Fruit fly (Drosophila melanogaster) whole organism, embryonic: ENCODE data around the gene CG4586.

Source experiments
- CG1024 ChIP-seq: fragments of 200-800 bp; sonication (Bioruptor generic); IDR thresholded peaks from 2 replicates; pipeline ENCODE4 v1.3.6; 2022; ENCODE audit warnings: missing biosample characterization, missing genetic modification characterization
- CG10543 ChIP-seq: fragments of 200-800 bp; sonication (Bioruptor generic); optimal IDR thresholded peaks from 3 replicates; lab custom pipeline; 2017; ENCODE audit warnings: missing biosample characterization, mild to moderate bottlenecking, missing genetic modification characterization, moderate library complexity
- CG11398 ChIP-seq: fragments of 200-800 bp; sonication (Bioruptor generic); optimal IDR thresholded peaks from 2 replicates; lab custom pipeline; 2016; ENCODE audit warnings: missing biosample characterization, missing genetic modification characterization
- CG12155 ChIP-seq: fragments of 200-800 bp; sonication (Bioruptor generic); optimal IDR thresholded peaks from 3 replicates; lab custom pipeline; 2016; ENCODE audit warnings: missing biosample characterization, missing genetic modification characterization
- CG12769 ChIP-seq: fragments of 200-800 bp; sonication (Bioruptor generic); optimal IDR thresholded peaks from 2 replicates; lab custom pipeline; 2019; ENCODE audit warnings: missing biosample characterization, mild to moderate bottlenecking, missing genetic modification characterization, moderate library complexity
- CG14050 ChIP-seq: fragments of 200-800 bp; sonication (Bioruptor generic); IDR thresholded peaks from 3 replicates; pipeline ENCODE4 v1.3.6; 2022; ENCODE audit warnings: missing biosample characterization, missing genetic modification characterization
- CG14667 ChIP-seq: fragments of 200-800 bp; sonication (Bioruptor generic); IDR thresholded peaks from 2 replicates; pipeline ENCODE4 v1.3.6; 2022; ENCODE audit warnings: missing biosample characterization, missing genetic modification characterization
- CG15696 ChIP-seq: fragments of 200-800 bp; sonication (Bioruptor generic); optimal IDR thresholded peaks from 2 replicates; lab custom pipeline; 2019; ENCODE audit warnings: missing biosample characterization, mild to moderate bottlenecking, missing genetic modification characterization, moderate library complexity
- CG16779 ChIP-seq: fragments of 200-800 bp; sonication (Bioruptor generic); IDR thresholded peaks from 2 replicates; pipeline ENCODE4 v1.3.6; 2022; ENCODE audit warnings: missing biosample characterization, missing genetic modification characterization
- CG18599 ChIP-seq: fragments of 200-800 bp; sonication (Bioruptor generic); optimal IDR thresholded peaks from 3 replicates; lab custom pipeline; 2017; ENCODE audit warnings: missing biosample characterization, missing genetic modification characterization, mild to moderate bottlenecking, moderate library complexity, missing genetic modification reagents
- CG2116 ChIP-seq: fragments of 200-800 bp; sonication (Bioruptor generic); optimal IDR thresholded peaks from 3 replicates; lab custom pipeline; 2018; ENCODE audit warnings: missing biosample characterization, mild to moderate bottlenecking, missing genetic modification characterization
- CG2202 ChIP-seq: fragments of 200-800 bp; sonication (Bioruptor generic); optimal IDR thresholded peaks from 2 replicates; lab custom pipeline; 2018; ENCODE audit warnings: missing biosample characterization, mild to moderate bottlenecking, missing genetic modification characterization
- CG30020 ChIP-seq: fragments of 200-800 bp; optimal IDR thresholded peaks from 2 replicates; lab custom pipeline; 2019; ENCODE audit warnings: missing biosample characterization, mild to moderate bottlenecking, missing genetic modification characterization, moderate library complexity
- CG5180 ChIP-seq: fragments of 200-800 bp; sonication (Bioruptor generic); optimal IDR thresholded peaks from 3 replicates; lab custom pipeline; 2017; ENCODE audit warnings: missing biosample characterization, missing genetic modification characterization, mild to moderate bottlenecking, moderate library complexity, missing genetic modification reagents
- CG6689 ChIP-seq: fragments of 200-800 bp; sonication (Bioruptor generic); IDR thresholded peaks from 2 replicates; pipeline ENCODE4 v1.3.6; 2022; ENCODE audit warnings: missing biosample characterization, missing genetic modification characterization
- CG7271 ChIP-seq: fragments of 200-800 bp; sonication (Bioruptor generic); optimal IDR thresholded peaks from 2 replicates; lab custom pipeline; 2018; ENCODE audit warnings: missing biosample characterization, mild to moderate bottlenecking, missing genetic modification characterization, moderate library complexity
- CG8359 ChIP-seq: fragments of 200-800 bp; sonication (Bioruptor generic); optimal IDR thresholded peaks from 2 replicates; lab custom pipeline; 2017; ENCODE audit warnings: missing biosample characterization, mild to moderate bottlenecking, missing genetic modification characterization, borderline replicate concordance
- CG8388 ChIP-seq: fragments of 200-800 bp; sonication (Bioruptor generic); optimal IDR thresholded peaks from 2 replicates; lab custom pipeline; 2019; ENCODE audit warnings: missing biosample characterization, mild to moderate bottlenecking, missing genetic modification characterization, moderate library complexity
- CG8924 ChIP-seq: fragments of 200-800 bp; optimal IDR thresholded peaks from 3 replicates; lab custom pipeline; 2019; ENCODE audit warnings: missing biosample characterization, mild to moderate bottlenecking, missing genetic modification characterization, moderate library complexity
- CoRest ChIP-seq: fragments of 200-800 bp; sonication (Bioruptor generic); optimal IDR thresholded peaks from 3 replicates; lab custom pipeline; 2018; ENCODE audit warnings: missing biosample characterization, mild to moderate bottlenecking, missing genetic modification characterization, moderate library complexity
- Dek ChIP-seq: fragments of 200-800 bp; sonication (Bioruptor generic); optimal IDR thresholded peaks from 3 replicates; lab custom pipeline; 2019; ENCODE audit warnings: missing biosample characterization, mild to moderate bottlenecking, missing genetic modification characterization, moderate library complexity
- Dfd ChIP-seq, 2 experiments: fragments of >200 bp; optimal IDR thresholded peaks; 2 replicates each; lab custom pipeline; 2017; ENCODE audit warnings: missing biosample characterization in 2 of 2, missing genetic modification characterization in 2 of 2
- Dp ChIP-seq: fragments of 200-800 bp; sonication (Bioruptor generic); optimal IDR thresholded peaks from 2 replicates; lab custom pipeline; 2018; ENCODE audit warnings: missing biosample characterization, mild to moderate bottlenecking, missing genetic modification characterization, moderate library complexity
- Eip74EF ChIP-seq, 2 experiments: fragments of 200-800 bp in 1 of 2; fragments of >200 bp in 1 of 2; sonication (Bioruptor generic) in 1 of 2; optimal IDR thresholded peaks; 2 replicates each; lab custom pipeline; 2017 to 2019; ENCODE audit warnings: missing biosample characterization in 2 of 2, missing genetic modification characterization in 2 of 2, mild to moderate bottlenecking in 1 of 2, moderate library complexity in 1 of 2
- Elba2 ChIP-seq: fragments of 200-800 bp; sonication (Bioruptor generic); optimal IDR thresholded peaks from 3 replicates; lab custom pipeline; 2016; ENCODE audit warnings: missing biosample characterization, missing genetic modification characterization
- Hey ChIP-seq: fragments of 200-800 bp; sonication (Bioruptor generic); optimal IDR thresholded peaks from 3 replicates; lab custom pipeline; 2018; ENCODE audit warnings: missing biosample characterization, mild to moderate bottlenecking, missing genetic modification characterization
- Hmr ChIP-seq: fragments of 200-800 bp; sonication (Bioruptor generic); optimal IDR thresholded peaks from 3 replicates; lab custom pipeline; 2017; ENCODE audit warnings: mild to moderate bottlenecking, missing biosample characterization, missing genetic modification reagents, missing genetic modification characterization
- Hr78 ChIP-seq, 2 experiments: fragments of 200-800 bp in 1 of 2; fragments of >200 bp in 1 of 2; sonication (Bioruptor generic) in 1 of 2; optimal IDR thresholded peaks; 2 replicates each; lab custom pipeline; 2017 to 2019; ENCODE audit warnings: missing biosample characterization in 2 of 2, missing genetic modification characterization in 2 of 2, mild to moderate bottlenecking in 1 of 2, moderate library complexity in 1 of 2
- Nf-YB ChIP-seq: fragments of 200-800 bp; sonication (Bioruptor generic); optimal IDR thresholded peaks from 3 replicates; lab custom pipeline; 2019; ENCODE audit warnings: missing biosample characterization, mild to moderate bottlenecking, missing genetic modification characterization, moderate library complexity
- PHDP ChIP-seq: fragments of 200-800 bp; sonication (Bioruptor generic); optimal IDR thresholded peaks from 3 replicates; lab custom pipeline; 2018; ENCODE audit warnings: missing biosample characterization, mild to moderate bottlenecking, missing genetic modification characterization, moderate library complexity
- Ravus ChIP-seq: fragments of 200-800 bp; sonication (Bioruptor generic); IDR thresholded peaks from 2 replicates; pipeline ENCODE4 v1.3.6; 2022; ENCODE audit warnings: missing biosample characterization, missing genetic modification characterization
- Sry-β ChIP-seq: fragments of 200-800 bp; sonication (Bioruptor generic); optimal IDR thresholded peaks from 2 replicates; lab custom pipeline; 2018; ENCODE audit warnings: missing biosample characterization, mild to moderate bottlenecking, missing genetic modification characterization, moderate library complexity
- bbx ChIP-seq: fragments of 200-800 bp; sonication (Bioruptor generic); IDR thresholded peaks from 2 replicates; pipeline ENCODE4 v1.3.6; 2022; ENCODE audit warnings: missing biosample characterization, missing genetic modification characterization; ENCODE audit not compliant: partially characterized antibody
- crc ChIP-seq: fragments of 200-800 bp; sonication (Bioruptor generic); optimal IDR thresholded peaks from 2 replicates; lab custom pipeline; 2016; ENCODE audit warnings: missing biosample characterization, missing genetic modification characterization
- hbn ChIP-seq: fragments of 200-800 bp; sonication (Bioruptor generic); IDR thresholded peaks from 2 replicates; pipeline ENCODE4 v1.3.6; 2022; ENCODE audit warnings: missing biosample characterization, missing genetic modification characterization; ENCODE audit not compliant: partially characterized antibody
- hkb ChIP-seq, 2 experiments: fragments of 200-800 bp in 1 of 2; fragments of >200 bp in 1 of 2; sonication (Bioruptor generic) in 1 of 2; IDR thresholded peaks in 1 of 2; optimal IDR thresholded peaks in 1 of 2; 2 replicates each; pipeline versions ENCODE4 v1.3.6 to Lab custom; 2017 to 2022; ENCODE audit warnings: missing biosample characterization in 1 of 2, missing genetic modification characterization in 1 of 2
- kay ChIP-seq: fragments of 200-800 bp; sonication (Bioruptor generic); optimal IDR thresholded peaks from 2 replicates; lab custom pipeline; 2016; ENCODE audit warnings: missing biosample characterization, missing genetic modification characterization
- kni ChIP-seq: fragments of 200-800 bp; sonication (Bioruptor generic); optimal IDR thresholded peaks from 3 replicates; lab custom pipeline; 2017; ENCODE audit warnings: mild to moderate bottlenecking, missing biosample characterization, missing genetic modification reagents, missing genetic modification characterization
- pfk ChIP-seq: fragments of 200-800 bp; sonication (Bioruptor generic); optimal IDR thresholded peaks from 2 replicates; lab custom pipeline; 2018; ENCODE audit warnings: missing biosample characterization, mild to moderate bottlenecking, missing genetic modification characterization, moderate library complexity
- sc ChIP-seq, 3 experiments: fragments of >200 bp in 2 of 3; fragments of 200-800 bp in 1 of 3; sonication (Bioruptor generic) in 1 of 3; optimal IDR thresholded peaks; 2 replicates in 2 of 3; 3 replicates in 1 of 3; lab custom pipeline; 2017; ENCODE audit warnings: mild to moderate bottlenecking in 1 of 3, missing biosample characterization in 1 of 3, missing genetic modification characterization in 1 of 3, missing genetic modification reagents in 1 of 3
- seq ChIP-seq: fragments of 200-800 bp; sonication (Bioruptor generic); IDR thresholded peaks from 2 replicates; pipeline ENCODE4 v1.3.6; 2022; ENCODE audit warnings: missing biosample characterization, missing genetic modification characterization
- sim ChIP-seq: fragments of 200-800 bp; sonication (Bioruptor generic); IDR thresholded peaks from 2 replicates; pipeline ENCODE4 v1.3.6; 2022; ENCODE audit warnings: missing biosample characterization, missing genetic modification characterization
- so ChIP-seq: fragments of 200-800 bp; sonication (Bioruptor generic); IDR thresholded peaks from 3 replicates; pipeline ENCODE4 v1.3.6; 2022; ENCODE audit warnings: missing biosample characterization, missing genetic modification characterization
- tap ChIP-seq: fragments of 200-800 bp; optimal IDR thresholded peaks from 3 replicates; lab custom pipeline; 2019; ENCODE audit warnings: missing biosample characterization, mild to moderate bottlenecking, missing genetic modification characterization, moderate library complexity
- trem ChIP-seq: fragments of 200-800 bp; optimal IDR thresholded peaks from 3 replicates; lab custom pipeline; 2019; ENCODE audit warnings: missing biosample characterization, mild to moderate bottlenecking, missing genetic modification characterization, moderate library complexity
- wor ChIP-seq: fragments of 200-800 bp; sonication (Bioruptor generic); IDR thresholded peaks from 2 replicates; pipeline ENCODE4 v1.3.6; 2022; ENCODE audit warnings: missing biosample characterization, missing genetic modification characterization
- z ChIP-seq: fragments of 200-800 bp; sonication (Bioruptor generic); IDR thresholded peaks from 3 replicates; pipeline ENCODE4 v1.3.6; 2022; ENCODE audit warnings: missing biosample characterization, missing genetic modification characterization

The CG4586 gene

dm6 chrX:7011063-7011743 lies 41.5 kb downstream of the CG4586 start, which contains the start of the genes cm, sloth1 and sloth2 (continued):
- TF ChIP-seq CG12769 (tag; lab: Kevin White, UChicago) (peak; percentile 93), CG15696 (tag; lab: Kevin White, UChicago) (peak; percentile 87), CG30020 (peak; percentile 69), CG8388 (peak; percentile 82), PHDP (tag; lab: Kevin White, UChicago) (peak; percentile 85), CG16779 (peak; percentile 76; the same call in 1 of the 2 replicates), wor (GFP tag; lab: Robert Waterston, UW) (peak; percentile 77), CG8359 (GFP tag; lab: Kevin White, UChicago) (no peak), CG14050 (GFP tag; lab: Robert Waterston, UW) (peak; percentile 83), bbx (peak; percentile 75), trem (peak; percentile 86), CG12155 (GFP tag; lab: Kevin White, UChicago) (peak; percentile 88), Elba2 (GFP tag; lab: Kevin White, UChicago) (peak; percentile 3), Hey (tag; lab: Kevin White, UChicago) (peak; percentile 44), kay (GFP tag; lab: Kevin White, UChicago) (peak; percentile 70), Dek (tag; lab: Kevin White, UChicago) (peak; percentile 81), CG14667 (GFP tag; lab: Robert Waterston, UW) (peak; percentile 74), CG11398 (GFP tag; lab: Kevin White, UChicago) (peak; percentile 85), CG6689 (GFP tag; lab: Robert Waterston, UW) (peak; percentile 83), Dp (GFP tag; lab: Kevin White, UChicago) (no peak), seq (peak; percentile 87), hbn (GFP tag; lab: Robert Waterston, UW) (peak; percentile 82), CoRest (tag; lab: Kevin White, UChicago) (peak; percentile 90), hkb (optimal IDR thresholded peaks at IDR 0.05; lab: Kevin White, UChicago) (no peak), hkb (GFP tag; IDR thresholded peaks at IDR 0.05; lab: Robert Waterston, UW) (peak; percentile 87), CG2202 (peak; percentile 80), CG18599 (GFP tag; lab: Kevin White, UChicago) (peak; percentile 82), Nf-YB (peak; percentile 61), CG1024 (GFP tag; lab: Robert Waterston, UW) (peak; percentile 68), Dfd (GFP tag; optimal IDR thresholded peaks at IDR 0.05; lab: Kevin White, UChicago) (no peak), CG2116 (peak; percentile 92), sim (no peak), z (GFP tag; lab: Robert Waterston, UW) (no peak), CG8924 (tag; lab: Kevin White, UChicago) (peak; percentile 86), Hmr (GFP tag; lab: Kevin White, UChicago) (peak; percentile 87), pfk (peak; percentile 85), crc (GFP tag; lab: Kevin White, UChicago) (peak; percentile 72), kni (GFP tag; lab: Kevin White, UChicago) (peak; percentile 74), Hr78 (GFP tag; optimal IDR thresholded peaks at IDR 0.05; lab: Kevin White, UChicago) (peak in 1 of 2 experiments; percentile 79), so (GFP tag; lab: Robert Waterston, UW) (peak; percentile 59; the same call in 1 of the 3 replicates), CG10543 (GFP tag; lab: Kevin White, UChicago) (peak; percentile 88), sc (optimal IDR thresholded peaks at IDR 0.05; lab: Kevin White, UChicago) (no peak), sc (GFP tag; optimal IDR thresholded peaks at IDR 0.05; lab: Kevin White, UChicago) (peak; percentile 18), CG5180 (peak; percentile 47), Sry-β (GFP tag; lab: Kevin White, UChicago) (peak; percentile 69), Ravus (GFP tag; lab: Robert Waterston, UW) (no peak), Eip74EF (GFP tag; optimal IDR thresholded peaks at IDR 0.05; lab: Kevin White, UChicago) (peak in 1 of 2 experiments; percentile 76), CG7271 (peak; percentile 69), tap (tag; lab: Kevin White, UChicago) (peak; percentile 73)
